Worm (Caenorhabditis elegans): ENCODE results near the gene R07E3.6.

Gene R07E3.6

ce11 chrX:10315905-10316304 is 1.6 kb upstream of the R07E3.6 start, which contains the start of gene F41E7.9:
Gene F41E7.9 (minus strand): TSS chrX:10316005.
- TF ChIP-seq ztf-25 (GFP tag; IDR thresholded peaks at IDR 0.05) (no peak), hlh-12 (tag; optimal IDR thresholded peaks at IDR 0.05) (no peak), him-1 (tag; optimal IDR thresholded peaks at IDR 0.05) (no peak), F22D6.2 (tag; optimal IDR thresholded peaks at IDR 0.05) (no peak), F37B4.10 (GFP tag; IDR thresholded peaks at IDR 0.05) (no peak), Y53G8AR.9 (GFP tag; conservative IDR thresholded peaks at IDR 0.05) (no peak), ztf-6 (GFP tag; IDR thresholded peaks at IDR 0.05) (no peak), T26A5.8 (tag; optimal IDR thresholded peaks at IDR 0.05) (no peak), pbrm-1 (GFP tag; IDR thresholded peaks at IDR 0.05) (no peak), mes-4 (tag; optimal IDR thresholded peaks at IDR 0.05) (no peak), C17E4.6 (GFP tag; IDR thresholded peaks at IDR 0.05) (no peak), lin-35 (GFP tag; optimal IDR thresholded peaks at IDR 0.05) (no peak)

ce11 chrX:10318437-10318836 is 915 bp downstream of the R07E3.6 start:
- no peak for TF ChIP-seq F37B4.10 (GFP tag; IDR thresholded peaks at IDR 0.05)
- TF ChIP-seq sea-2 (GFP tag; IDR thresholded peaks at IDR 0.05) = no peak
- no peak for TF ChIP-seq attf-5 (GFP tag; optimal IDR thresholded peaks at IDR 0.05)
- TF ChIP-seq ccch-3 (GFP tag; optimal IDR thresholded peaks at IDR 0.05) = no peak
- TF ChIP-seq tlf-1 (GFP tag; optimal IDR thresholded peaks at IDR 0.05) = no peak
- no peak for TF ChIP-seq nfyb-1 (GFP tag; IDR thresholded peaks at IDR 0.05)
- TF ChIP-seq cebp-2 (GFP tag; IDR thresholded peaks at IDR 0.05) = no peak
- TF ChIP-seq F49E8.2 (tag; optimal IDR thresholded peaks at IDR 0.05; ENCODE audit: insufficient read depth) = no peak
- no peak for TF ChIP-seq ekl-4 (GFP tag; IDR thresholded peaks at IDR 0.05)
- TF ChIP-seq C06A6.2 (GFP tag; conservative IDR thresholded peaks at IDR 0.05) = no peak
- TF ChIP-seq hsf-1 (GFP tag; IDR thresholded peaks at IDR 0.05) = no peak
- no peak for TF ChIP-seq madf-3 (GFP tag; IDR thresholded peaks at IDR 0.05)
- TF ChIP-seq Y56A3A.18 (GFP tag; IDR thresholded peaks at IDR 0.05) = no peak
- TF ChIP-seq Y53F4B.3 (GFP tag; IDR thresholded peaks at IDR 0.05) = no peak
- TF ChIP-seq let-526 (GFP tag; IDR thresholded peaks at IDR 0.05) = no peak
- no peak for TF ChIP-seq let-607 (tag; optimal IDR thresholded peaks at IDR 0.05)
- no peak for TF ChIP-seq efl-1 (GFP tag; optimal IDR thresholded peaks at IDR 0.05)
- no peak for TF ChIP-seq hmg-20 (GFP tag; IDR thresholded peaks at IDR 0.05)

- no peak for TF ChIP-seq nhr-27 (tag; optimal IDR thresholded peaks at IDR 0.05)
- no peak for TF ChIP-seq hsf-1 (GFP tag; IDR thresholded peaks at IDR 0.05)
- no peak for TF ChIP-seq die-1 (tag; optimal IDR thresholded peaks at IDR 0.05)
- TF ChIP-seq lsl-1 (GFP tag; optimal IDR thresholded peaks at IDR 0.05) = no peak
These were observed 2.1 kb downstream of the R07E3.6 start for ce11 chrX:10319653-10320052.

- TF ChIP-seq mel-28 (tag; optimal IDR thresholded peaks at IDR 0.05; ENCODE audit: borderline replicate concordance) (no peak), madf-8 (GFP tag; conservative IDR thresholded peaks at IDR 0.05) (no peak), mcd-1 (GFP tag; IDR thresholded peaks at IDR 0.05) (no peak), dpff-1 (tag; optimal IDR thresholded peaks at IDR 0.05) (no peak), him-1 (tag; optimal IDR thresholded peaks at IDR 0.05) (no peak), fkh-3 (tag; optimal IDR thresholded peaks at IDR 0.05) (no peak), ztf-28 (GFP tag; IDR thresholded peaks at IDR 0.05) (no peak), tbp1 (GFP tag; optimal IDR thresholded peaks at IDR 0.05) (no peak), B0261.1 (tag; optimal IDR thresholded peaks at IDR 0.05) (no peak), egrh-3 (GFP tag; IDR thresholded peaks at IDR 0.05) (peak; percentile 40; the same call in 1 of the 2 replicates), lsy-27 (tag; optimal IDR thresholded peaks at IDR 0.05; ENCODE audit: borderline replicate concordance, insufficient read depth) (no peak), sptf-2 (GFP tag; optimal IDR thresholded peaks at IDR 0.05) (no peak), ztf-18 (tag; optimal IDR thresholded peaks at IDR 0.05) (no peak), lin-26 (GFP tag; IDR thresholded peaks at IDR 0.05) (no peak), T07F8.4 (tag; optimal IDR thresholded peaks at IDR 0.05) (no peak), rcor-1 (GFP tag; IDR thresholded peaks at IDR 0.05) (no peak)
These were observed 3.9 kb downstream of the R07E3.6 start for ce11 chrX:10321401-10321800.

All from whole organism, young adult.